Worm (Caenorhabditis elegans) whole organism, L4/young adult: ENCODE measurements around the gene C03B1.5.

Experiments
- W03F9.2 ChIP-seq: fragments of 150-350 bp; optimal IDR thresholded peaks from 2 replicates; lab custom pipeline; 2014; ENCODE audit warnings: missing biosample characterization, missing genetic modification characterization
- dao-5 ChIP-seq: sonication (generic microtip); optimal IDR thresholded peaks from 2 replicates; lab custom pipeline; 2016; ENCODE audit warnings: missing genotype, missing genetic modification characterization, moderate library complexity, missing compliant biosample characterization
- him-1 ChIP-seq: sonication (generic microtip); optimal IDR thresholded peaks from 2 replicates; lab custom pipeline; 2016; ENCODE audit warnings: missing genotype, missing genetic modification reagents, missing genetic modification characterization, missing compliant biosample characterization

ce11 chrX:6333998-6334397, 21.4 kb upstream of the C03B1.5 start, which contains the start of gene col-171:
- TF ChIP-seq W03F9.2 (no peak), dao-5 (tag; lab: Kevin White, UChicago) (no peak), him-1 (tag; lab: Kevin White, UChicago) (no peak)
